Worm (Caenorhabditis elegans): ENCODE data around the gene old-2.
"Not testable (repeated sequence)": the region's sequence is repeated elsewhere in the genome, so short reads cannot be mapped to it uniquely, and the experiment has no call there.

Gene old-2

ce11 chrII:9868207-9868606 lies 18.8 kb upstream of the old-2 start:
- TF ChIP-seq hmbx-1 (tag; optimal IDR thresholded peaks at IDR 0.05) (no peak), aly-1 (tag; optimal IDR thresholded peaks at IDR 0.05) (no peak), ama-1 (optimal IDR thresholded peaks at IDR 0.05) (no peak), scrt-1 (GFP tag; IDR thresholded peaks at IDR 0.05) (no peak), ceh-36 (tag; optimal IDR thresholded peaks at IDR 0.05) (no peak), pes-1 (GFP tag; IDR thresholded peaks at IDR 0.05) (no peak), sea-1 (GFP tag; conservative IDR thresholded peaks at IDR 0.05) (no peak), ceh-13 (GFP tag; optimal IDR thresholded peaks at IDR 0.05) (no peak), tbx-37 (GFP tag; conservative IDR thresholded peaks at IDR 0.05) (no peak), tra-4 (tag; optimal IDR thresholded peaks at IDR 0.05) (no peak), flt-1 (GFP tag; IDR thresholded peaks at IDR 0.05) (no peak), F13C5.2 (tag; optimal IDR thresholded peaks at IDR 0.05) (no peak), tbx-11 (GFP tag; IDR thresholded peaks at IDR 0.05) (no peak), B0310.2 (tag; optimal IDR thresholded peaks at IDR 0.05) (no peak)

DNA sequence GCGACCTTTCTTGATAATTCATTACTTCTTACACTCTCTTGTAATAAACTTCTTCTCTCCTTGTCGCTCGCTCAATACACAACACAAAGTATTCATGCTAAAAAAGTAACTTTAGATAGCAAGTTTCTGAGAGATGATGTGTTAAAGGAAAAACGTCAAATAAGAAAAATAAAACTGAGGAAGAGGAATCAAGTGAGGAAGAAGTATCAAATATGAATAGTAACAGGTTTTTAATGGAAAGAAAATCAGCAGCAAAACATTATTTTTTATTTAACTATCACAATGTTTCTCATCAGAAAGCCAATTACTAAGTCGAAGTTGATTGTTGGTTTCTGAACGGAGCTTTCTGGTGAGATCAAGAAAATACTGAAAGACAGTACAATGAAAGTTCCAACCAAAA lies 17.0 kb upstream of the old-2 start, which contains the start of gene chil-1:
Gene chil-1, minus strand, starts transcription at position 101 of the 400 bp plus-strand sequence.
- not testable (repeated sequence) for TF ChIP-seq tbx-11 (GFP tag; IDR thresholded peaks at IDR 0.05); aly-1 (tag; optimal IDR thresholded peaks at IDR 0.05); B0310.2 (tag; optimal IDR thresholded peaks at IDR 0.05)

- no peak for TF ChIP-seq hmg-4 (GFP tag; optimal IDR thresholded peaks at IDR 0.05)
- no peak for TF ChIP-seq ama-1 (optimal IDR thresholded peaks at IDR 0.05)
- TF ChIP-seq scrt-1 (GFP tag; IDR thresholded peaks at IDR 0.05) = no peak
- TF ChIP-seq F13C5.2 (tag; optimal IDR thresholded peaks at IDR 0.05) = no peak
- TF ChIP-seq tbx-37 (GFP tag; conservative IDR thresholded peaks at IDR 0.05) = no peak
- no peak for TF ChIP-seq flt-1 (GFP tag; IDR thresholded peaks at IDR 0.05)
- no peak for TF ChIP-seq hmbx-1 (tag; optimal IDR thresholded peaks at IDR 0.05)
- no peak for TF ChIP-seq ets-7 (tag; optimal IDR thresholded peaks at IDR 0.05)
- TF ChIP-seq ceh-13 (GFP tag; optimal IDR thresholded peaks at IDR 0.05) = no peak
- TF ChIP-seq ceh-36 (tag; optimal IDR thresholded peaks at IDR 0.05) = no peak
- TF ChIP-seq aly-1 (tag; optimal IDR thresholded peaks at IDR 0.05) = no peak
- TF ChIP-seq pes-1 (GFP tag; IDR thresholded peaks at IDR 0.05) = no peak
- no peak for TF ChIP-seq tra-4 (tag; optimal IDR thresholded peaks at IDR 0.05)
- no peak for TF ChIP-seq B0310.2 (tag; optimal IDR thresholded peaks at IDR 0.05)
- no peak for TF ChIP-seq hnd-1 (tag; optimal IDR thresholded peaks at IDR 0.05)
- no peak for TF ChIP-seq sea-1 (GFP tag; conservative IDR thresholded peaks at IDR 0.05)
These were observed 12.8 kb upstream of the old-2 start, which contains the start of gene C08H9.18 for ce11 chrII:9862147-9862546. TSS of gene C08H9.18 (minus strand) at chrII:9862247.

ce11 chrII:9861394-9861793 lies 12.0 kb upstream of the old-2 start, which contains the start of gene chil-3:
TSS of gene chil-3 (minus strand) at chrII:9861494.
- no peak for TF ChIP-seq hmbx-1 (tag; optimal IDR thresholded peaks at IDR 0.05)
- TF ChIP-seq F13C5.2 (tag; optimal IDR thresholded peaks at IDR 0.05) = no peak
- TF ChIP-seq scrt-1 (GFP tag; IDR thresholded peaks at IDR 0.05) = no peak
- TF ChIP-seq aly-1 (tag; optimal IDR thresholded peaks at IDR 0.05) = no peak
- TF ChIP-seq ama-1 (optimal IDR thresholded peaks at IDR 0.05) = no peak
- TF ChIP-seq tbx-11 (GFP tag; IDR thresholded peaks at IDR 0.05) = no peak
- no peak for TF ChIP-seq ceh-36 (tag; optimal IDR thresholded peaks at IDR 0.05)
- TF ChIP-seq B0310.2 (tag; optimal IDR thresholded peaks at IDR 0.05) = no peak
- no peak for TF ChIP-seq hnd-1 (tag; optimal IDR thresholded peaks at IDR 0.05)
- TF ChIP-seq ets-7 (tag; optimal IDR thresholded peaks at IDR 0.05) = no peak
- no peak for TF ChIP-seq tbx-37 (GFP tag; conservative IDR thresholded peaks at IDR 0.05)
- TF ChIP-seq sea-1 (GFP tag; conservative IDR thresholded peaks at IDR 0.05) = no peak
- no peak for TF ChIP-seq ceh-13 (GFP tag; optimal IDR thresholded peaks at IDR 0.05)
- TF ChIP-seq pes-1 (GFP tag; IDR thresholded peaks at IDR 0.05) = no peak
- no peak for TF ChIP-seq tra-4 (tag; optimal IDR thresholded peaks at IDR 0.05)
- no peak for TF ChIP-seq flt-1 (GFP tag; IDR thresholded peaks at IDR 0.05)
- no peak for TF ChIP-seq hmg-4 (GFP tag; optimal IDR thresholded peaks at IDR 0.05)

ce11 chrII:9859575-9859974 lies 10.2 kb upstream of the old-2 start, which contains the start of gene chil-5:
TSS of gene chil-5 (minus strand) at chrII:9859675.
- TF ChIP-seq ets-7 (tag; optimal IDR thresholded peaks at IDR 0.05) (no peak), hmg-4 (GFP tag; optimal IDR thresholded peaks at IDR 0.05) (no peak), tra-4 (tag; optimal IDR thresholded peaks at IDR 0.05) (no peak), pes-1 (GFP tag; IDR thresholded peaks at IDR 0.05) (no peak), hnd-1 (tag; optimal IDR thresholded peaks at IDR 0.05) (no peak), aly-1 (tag; optimal IDR thresholded peaks at IDR 0.05) (no peak)

DNA sequence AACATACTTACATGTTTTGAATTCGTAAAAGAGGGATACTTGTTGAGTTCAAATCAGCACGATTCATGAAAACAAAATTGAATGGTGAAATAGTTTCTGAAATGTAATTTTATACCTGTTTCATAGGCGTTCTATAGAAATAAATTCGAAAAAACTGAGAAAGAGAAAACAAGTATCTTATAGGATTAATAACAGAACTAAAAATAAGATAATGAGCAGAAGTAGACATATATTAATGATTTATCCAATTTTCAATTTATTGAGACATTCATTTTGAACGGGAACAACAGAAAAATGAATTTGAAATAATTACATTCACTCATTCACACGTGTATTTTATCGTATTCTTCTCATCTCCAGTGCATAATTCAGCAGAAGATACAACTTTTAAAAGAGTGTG lies 8.4 kb upstream of the old-2 start, which contains the start of gene chil-6:
Gene chil-6, minus strand, starts transcription at position 101 of the 400 bp plus-strand sequence.
- TF ChIP-seq aly-1 (tag; optimal IDR thresholded peaks at IDR 0.05) (no peak), flt-1 (GFP tag; IDR thresholded peaks at IDR 0.05) (no peak), hnd-1 (tag; optimal IDR thresholded peaks at IDR 0.05) (no peak), ets-7 (tag; optimal IDR thresholded peaks at IDR 0.05) (no peak), pes-1 (GFP tag; IDR thresholded peaks at IDR 0.05) (no peak), hmbx-1 (tag; optimal IDR thresholded peaks at IDR 0.05) (no peak), scrt-1 (GFP tag; IDR thresholded peaks at IDR 0.05) (no peak), hmg-4 (GFP tag; optimal IDR thresholded peaks at IDR 0.05) (no peak), ceh-13 (GFP tag; optimal IDR thresholded peaks at IDR 0.05) (no peak), tra-4 (tag; optimal IDR thresholded peaks at IDR 0.05) (no peak), F13C5.2 (tag; optimal IDR thresholded peaks at IDR 0.05) (no peak), ceh-36 (tag; optimal IDR thresholded peaks at IDR 0.05) (no peak), B0310.2 (tag; optimal IDR thresholded peaks at IDR 0.05) (no peak), sea-1 (GFP tag; conservative IDR thresholded peaks at IDR 0.05) (no peak), tbx-37 (GFP tag; conservative IDR thresholded peaks at IDR 0.05) (no peak), ama-1 (optimal IDR thresholded peaks at IDR 0.05) (no peak), tbx-11 (GFP tag; IDR thresholded peaks at IDR 0.05) (no peak)

DNA sequence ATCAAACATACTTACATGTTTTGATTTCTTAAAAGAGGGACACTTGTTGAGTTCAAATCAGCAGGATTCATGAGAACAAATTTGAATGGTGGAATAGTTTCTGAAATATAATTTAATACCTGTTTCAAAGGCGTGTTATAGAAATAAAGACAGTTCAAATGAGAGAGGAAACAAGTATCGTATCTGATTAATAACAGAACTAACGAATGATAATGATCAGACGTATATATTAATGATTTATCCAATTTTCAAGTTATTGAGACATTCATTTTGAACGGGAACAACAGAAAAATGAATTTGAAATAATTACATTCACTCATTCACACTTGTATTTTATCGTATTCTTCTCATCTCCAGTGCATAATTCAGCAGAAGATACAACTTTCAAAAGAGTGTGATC lies 6.2 kb upstream of the old-2 start, which contains the start of gene chil-4:
Gene chil-4, minus strand, starts transcription at position 101 of the 400 bp plus-strand sequence.
- TF ChIP-seq ceh-13 (GFP tag; optimal IDR thresholded peaks at IDR 0.05) (no peak), tbx-11 (GFP tag; IDR thresholded peaks at IDR 0.05) (no peak), hmbx-1 (tag; optimal IDR thresholded peaks at IDR 0.05) (no peak), ets-7 (tag; optimal IDR thresholded peaks at IDR 0.05) (no peak), sea-1 (GFP tag; conservative IDR thresholded peaks at IDR 0.05) (no peak)
